Worm (Caenorhabditis elegans) whole organism, L4 larva: ENCODE data around the gene rhr-2.

Source experiments
- F44E2.7 ChIP-seq: fragments of 200-800 bp; sonication (Bioruptor generic); IDR thresholded peaks from 2 replicates; pipeline ENCODE4 v2.1.2; 2022; ENCODE audit warnings: missing genetic modification characterization, missing compliant biosample characterization
- T20F7.1 ChIP-seq: fragments of 200-800 bp; sonication (Bioruptor generic); optimal IDR thresholded peaks from 2 replicates; lab custom pipeline; 2018; ENCODE audit warnings: mild to moderate bottlenecking, missing genetic modification characterization, missing compliant biosample characterization
- ZK546.5 ChIP-seq, 2 experiments: sonication (generic microtip); optimal IDR thresholded peaks; 2 replicates each; lab custom pipeline; 2017; ENCODE audit warnings: missing biosample characterization in 2 of 2, missing genetic modification characterization in 2 of 2
- ama-1 ChIP-seq: fragments of 150-350 bp; optimal IDR thresholded peaks from 2 replicates; lab custom pipeline; 2014; ENCODE audit warnings: inconsistent platforms, mixed read lengths
- arid-1 ChIP-seq: fragments of 200-800 bp; sonication (Bioruptor generic); conservative IDR thresholded peaks from 2 replicates; pipeline ENCODE4 v1.3.6; 2022; ENCODE audit warnings: missing genetic modification reagents, missing genetic modification characterization, missing compliant biosample characterization
- attf-4 ChIP-seq: sonication (generic microtip); optimal IDR thresholded peaks from 3 replicates; lab custom pipeline; 2017; ENCODE audit warnings: missing biosample characterization, missing genetic modification characterization
- ceh-44 ChIP-seq: fragments of 200-800 bp; sonication (Bioruptor generic); IDR thresholded peaks from 2 replicates; pipeline ENCODE4 v1.3.6; 2022; ENCODE audit warnings: missing genetic modification reagents, missing genetic modification characterization, missing compliant biosample characterization
- ces-1 ChIP-seq: fragments of 150-350 bp; sonication (generic microtip); optimal IDR thresholded peaks from 4 replicates; lab custom pipeline; 2014; ENCODE audit warnings: missing biosample characterization, missing genetic modification reagents, missing genetic modification characterization
- cey-2 ChIP-seq: sonication (generic microtip); optimal IDR thresholded peaks from 3 replicates; lab custom pipeline; 2017; ENCODE audit warnings: missing genetic modification characterization, mild to moderate bottlenecking, missing compliant biosample characterization, antibody characterized with exemption, borderline replicate concordance; ENCODE audit not compliant: insufficient read depth
- daf-16 ChIP-seq, 3 experiments: sonication (generic microtip); optimal IDR thresholded peaks; 2 replicates each; lab custom pipeline; 2016 to 2017; ENCODE audit warnings: missing genetic modification characterization in 3 of 3, missing genetic modification reagents in 3 of 3, mild to moderate bottlenecking in 2 of 3, missing compliant biosample characterization in 2 of 3, missing biosample characterization in 1 of 3, moderate library complexity in 1 of 3
- daf-8 ChIP-seq: fragments of 200-800 bp; sonication (Bioruptor generic); IDR thresholded peaks from 2 replicates; pipeline ENCODE4 v1.3.6; 2022; ENCODE audit warnings: missing genetic modification characterization, missing compliant biosample characterization
- dmd-6 ChIP-seq: fragments of 200-800 bp; sonication (Bioruptor generic); IDR thresholded peaks from 2 replicates; pipeline ENCODE4 v1.3.6; 2022; ENCODE audit warnings: missing genetic modification reagents, missing genetic modification characterization, missing compliant biosample characterization
- dpl-1 ChIP-seq: fragments of 150-350 bp; optimal IDR thresholded peaks from 2 replicates; lab custom pipeline; 2014; ENCODE audit warnings: missing biosample characterization, missing genetic modification reagents, missing genetic modification characterization
- dve-1 ChIP-seq: sonication (generic microtip); optimal IDR thresholded peaks from 2 replicates; lab custom pipeline; 2017; ENCODE audit warnings: antibody characterized with exemption, mild to moderate bottlenecking, missing genetic modification characterization, missing compliant biosample characterization; ENCODE audit not compliant: insufficient read depth
- fkh-10 ChIP-seq: fragments of 150-350 bp; optimal IDR thresholded peaks from 2 replicates; lab custom pipeline; 2014; ENCODE audit warnings: missing biosample characterization, missing genetic modification reagents, missing genetic modification characterization
- fos-1 ChIP-seq: fragments of 150-350 bp; optimal IDR thresholded peaks from 2 replicates; lab custom pipeline; 2014; ENCODE audit warnings: missing biosample characterization, missing genetic modification characterization
- gei-8 ChIP-seq: fragments of 200-800 bp; sonication (Bioruptor generic); optimal IDR thresholded peaks from 2 replicates; lab custom pipeline; 2018; ENCODE audit warnings: mild to moderate bottlenecking, missing genetic modification characterization, missing compliant biosample characterization
- hlh-11 ChIP-seq: fragments of 200-800 bp; sonication (Bioruptor generic); optimal IDR thresholded peaks from 2 replicates; lab custom pipeline; 2018; ENCODE audit warnings: mild to moderate bottlenecking, missing genetic modification characterization, missing compliant biosample characterization
- lin-13 ChIP-seq: fragments of 150-350 bp; optimal IDR thresholded peaks from 2 replicates; lab custom pipeline; 2014; ENCODE audit warnings: missing biosample characterization, missing genetic modification reagents, missing genetic modification characterization
- lin-39 ChIP-seq: fragments of 150-350 bp; optimal IDR thresholded peaks from 2 replicates; lab custom pipeline; 2014; ENCODE audit warnings: missing biosample characterization, missing genetic modification reagents, missing genetic modification characterization
- lir-3 ChIP-seq: sonication (generic microtip); optimal IDR thresholded peaks from 2 replicates; lab custom pipeline; 2016; ENCODE audit warnings: mild to moderate bottlenecking, missing genetic modification characterization, missing compliant biosample characterization
- mdt-29 ChIP-seq: fragments of 200-800 bp; sonication (Bioruptor generic); IDR thresholded peaks from 2 replicates; pipeline ENCODE4 v1.3.6; 2022; ENCODE audit warnings: missing genetic modification reagents, missing genetic modification characterization, missing compliant biosample characterization
- mep-1 ChIP-seq: fragments of 150-350 bp; sonication (generic microtip); optimal IDR thresholded peaks from 3 replicates; lab custom pipeline; 2014; ENCODE audit warnings: missing biosample characterization, missing genetic modification characterization
- nhr-102 ChIP-seq: sonication (generic microtip); optimal IDR thresholded peaks from 2 replicates; lab custom pipeline; 2016; ENCODE audit warnings: mild to moderate bottlenecking, missing genetic modification characterization, moderate library complexity, missing compliant biosample characterization
- nhr-111 ChIP-seq: fragments of 200-800 bp; sonication (Bioruptor generic); optimal IDR thresholded peaks from 2 replicates; lab custom pipeline; 2018; ENCODE audit warnings: mild to moderate bottlenecking, missing genetic modification characterization, missing compliant biosample characterization
- nhr-28 ChIP-seq: fragments of 150-350 bp; optimal IDR thresholded peaks from 2 replicates; lab custom pipeline; 2014; ENCODE audit warnings: missing biosample characterization, missing genetic modification characterization
- nhr-48 ChIP-seq: sonication (generic microtip); optimal IDR thresholded peaks from 2 replicates; lab custom pipeline; 2016; ENCODE audit warnings: mild to moderate bottlenecking, missing genetic modification characterization, missing compliant biosample characterization
- nhr-77 ChIP-seq: fragments of 150-350 bp; optimal IDR thresholded peaks from 2 replicates; lab custom pipeline; 2014; ENCODE audit warnings: missing biosample characterization, missing genetic modification characterization
- rbr-2 ChIP-seq: sonication (generic microtip); optimal IDR thresholded peaks from 2 replicates; lab custom pipeline; 2016; ENCODE audit warnings: missing genotype, missing genetic modification characterization, missing compliant biosample characterization
- set-16 ChIP-seq: fragments of 200-800 bp; sonication (Bioruptor generic); IDR thresholded peaks from 2 replicates; pipeline ENCODE4 v1.3.6; 2022; ENCODE audit warnings: missing genetic modification reagents, missing genetic modification characterization, missing compliant biosample characterization
- snpc-1.2 ChIP-seq: fragments of 200-800 bp; sonication (Bioruptor generic); IDR thresholded peaks from 2 replicates; pipeline ENCODE4 v1.3.6; 2022; ENCODE audit warnings: missing genetic modification reagents, missing genetic modification characterization, missing compliant biosample characterization
- snpc-4 ChIP-seq: fragments of 150-350 bp; optimal IDR thresholded peaks from 2 replicates; lab custom pipeline; 2014; ENCODE audit warnings: missing biosample characterization, missing genetic modification characterization
- spr-1 ChIP-seq: sonication (generic microtip); optimal IDR thresholded peaks from 2 replicates; lab custom pipeline; 2016; ENCODE audit warnings: mild to moderate bottlenecking, missing genetic modification characterization, missing compliant biosample characterization
- spr-3 ChIP-seq: fragments of 200-800 bp; sonication (Bioruptor generic); optimal IDR thresholded peaks from 2 replicates; lab custom pipeline; 2018; ENCODE audit warnings: mild to moderate bottlenecking, missing genetic modification characterization, missing compliant biosample characterization
- tag-97 ChIP-seq: fragments of 200-800 bp; sonication (Bioruptor generic); IDR thresholded peaks from 2 replicates; pipeline ENCODE4 v1.3.6; 2022; ENCODE audit warnings: missing genetic modification characterization, missing compliant biosample characterization
- zip-2 ChIP-seq: fragments of 150-350 bp; optimal IDR thresholded peaks from 2 replicates; lab custom pipeline; 2014; ENCODE audit warnings: missing biosample characterization, missing genetic modification characterization
- ztf-7 ChIP-seq: fragments of 150-350 bp; optimal IDR thresholded peaks from 2 replicates; lab custom pipeline; 2014; ENCODE audit warnings: missing biosample characterization, missing genetic modification characterization

rhr-2 gene

ce11 chrV:11762863-11763262 lies 32.9 kb upstream of the rhr-2 start, which contains the start of gene T04F3.4 (continued):
- TF ChIP-seq daf-16 (GFP tag; optimal IDR thresholded peaks at IDR 0.05; lab: Kevin White, UChicago) (no peak), daf-16 (tag; optimal IDR thresholded peaks at IDR 0.05; lab: Kevin White, UChicago) (peak; percentile 22)
- TF ChIP-seq, all 104 proteins: peak for 7

DNA sequence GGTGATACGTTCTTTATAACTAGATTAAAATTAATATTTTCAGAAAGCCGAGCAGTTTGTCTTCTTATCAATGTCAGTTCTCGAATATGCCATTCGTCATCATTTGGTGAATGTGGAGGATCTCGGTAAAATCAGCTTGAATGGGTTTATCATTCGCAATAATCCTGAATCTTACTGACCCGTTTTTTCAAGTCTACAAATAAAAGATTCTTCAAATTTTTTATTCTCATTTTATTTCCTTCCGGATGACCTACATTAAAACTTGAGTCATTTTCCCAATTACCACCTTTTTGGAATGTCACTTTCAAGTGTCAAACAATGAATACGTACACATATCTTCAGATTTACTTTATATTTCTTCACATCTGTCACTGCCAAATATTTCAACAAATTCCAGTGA lies 30.4 kb upstream of the rhr-2 start, which contains the start of gene T04F3.5:
Gene T04F3.5, plus strand, starts transcription at position 301 of the 400 bp plus-strand sequence.
- no peak for TF ChIP-seq zip-2
- no peak for TF ChIP-seq F44E2.7 (GFP tag; lab: Robert Waterston, UW)
- no peak for TF ChIP-seq ceh-44
- TF ChIP-seq set-16, result no peak
- no peak for TF ChIP-seq nhr-102
- no peak for TF ChIP-seq lin-13
- TF ChIP-seq spr-1, result no peak
- no peak for TF ChIP-seq dpl-1 (GFP tag; lab: Kevin White, UChicago)
- TF ChIP-seq mdt-29 (GFP tag; lab: Robert Waterston, UW), result no peak
- TF ChIP-seq lir-3 (tag; lab: Kevin White, UChicago), result no peak
- TF ChIP-seq attf-4 (tag; lab: Kevin White, UChicago), result no peak
- TF ChIP-seq mep-1 (tag; lab: Kevin White, UChicago), result no peak
- no peak for TF ChIP-seq tag-97 (GFP tag; lab: Robert Waterston, UW)
- TF ChIP-seq, all 104 proteins: peak for 0

- no peak for TF ChIP-seq dpl-1 (GFP tag; lab: Kevin White, UChicago)
- TF ChIP-seq, all 104 proteins: peak for 0
Measured at ce11 chrV:11758635-11759034, 28.7 kb upstream of the rhr-2 start, which contains the start of gene T04F3.3. Gene T04F3.3 (plus strand): TSS chrV:11758935.

ce11 chrV:11757358-11757757 lies 27.4 kb upstream of the rhr-2 start, which contains the start of gene smoc-1:
Gene smoc-1 (plus strand): TSS chrV:11757658.
- TF ChIP-seq T20F7.1 (GFP tag; lab: Kevin White, UChicago), result no peak
- TF ChIP-seq daf-8 (GFP tag; lab: Robert Waterston, UW), result no peak
- TF ChIP-seq rbr-2, result no peak
- peak; percentile 6 for TF ChIP-seq ces-1 (GFP tag; lab: Kevin White, UChicago)
- no peak for TF ChIP-seq ceh-44
- no peak for TF ChIP-seq snpc-1.2
- TF ChIP-seq arid-1 (GFP tag; lab: Robert Waterston, UW), result no peak

ce11 chrV:11755848-11756247 lies 25.9 kb upstream of the rhr-2 start:
- no peak for TF ChIP-seq nhr-77
- no peak for TF ChIP-seq daf-16 (GFP tag; optimal IDR thresholded peaks at IDR 0.05; lab: Kevin White, UChicago)
- no peak for TF ChIP-seq daf-16 (tag; optimal IDR thresholded peaks at IDR 0.05; lab: Kevin White, UChicago)
- no peak for TF ChIP-seq rbr-2
- TF ChIP-seq dve-1 (tag; lab: Kevin White, UChicago), result peak; percentile 14
- no peak for TF ChIP-seq ces-1 (GFP tag; lab: Kevin White, UChicago)
- no peak for TF ChIP-seq nhr-48 (tag; lab: Kevin White, UChicago)
- peak; percentile 70 for TF ChIP-seq dmd-6 (GFP tag; lab: Robert Waterston, UW)
- peak; percentile 55 for TF ChIP-seq nhr-28 (tag; lab: Kevin White, UChicago)
- TF ChIP-seq tag-97 (GFP tag; lab: Robert Waterston, UW), result no peak
- TF ChIP-seq hlh-11 (tag; lab: Kevin White, UChicago), result peak; percentile 51
- TF ChIP-seq ztf-7 (tag; lab: Kevin White, UChicago), result no peak

ce11 chrV:11751480-11751879 lies 21.5 kb upstream of the rhr-2 start:
- TF ChIP-seq cey-2 (tag; lab: Kevin White, UChicago) (no peak), fkh-10 (GFP tag; lab: Kevin White, UChicago) (no peak), spr-3 (GFP tag; lab: Kevin White, UChicago) (no peak), dpl-1 (GFP tag; lab: Kevin White, UChicago) (no peak), ama-1 (lab: Kevin White, UChicago) (no peak), gei-8 (GFP tag; lab: Kevin White, UChicago) (no peak), zip-2 (no peak), fos-1 (tag; lab: Kevin White, UChicago) (no peak), nhr-111 (GFP tag; lab: Kevin White, UChicago) (no peak), snpc-4 (tag; lab: Kevin White, UChicago) (no peak), ZK546.5 (tag; optimal IDR thresholded peaks at IDR 0.05; lab: Kevin White, UChicago) (no peak), lin-39 (no peak)
- TF ChIP-seq, all 104 proteins: peak for 0
